Worm (Caenorhabditis elegans) whole organism, L1 larva: ENCODE data around the gene aly-3.

Experiments used
- blmp-1 ChIP-seq: fragments of 150-350 bp; optimal IDR thresholded peaks from 2 replicates; lab custom pipeline; 2014; ENCODE audit warnings: missing biosample characterization, missing genetic modification characterization
- efl-1 ChIP-seq, 4 experiments: fragments of 150-350 bp; optimal IDR thresholded peaks in 3 of 4; peaks in 1 of 4; 1 replicate in 1 of 4; 2 replicates in 3 of 4; lab custom pipeline; 2014; ENCODE audit warnings: missing biosample characterization in 2 of 4, missing genetic modification characterization in 2 of 4, missing genetic modification reagents in 2 of 4
- hlh-4 ChIP-seq: sonication (generic microtip); optimal IDR thresholded peaks from 2 replicates; lab custom pipeline; 2016; ENCODE audit warnings: mild to moderate bottlenecking, missing genetic modification characterization, missing compliant biosample characterization
- lin-39 ChIP-seq: fragments of 150-350 bp; optimal IDR thresholded peaks from 2 replicates; lab custom pipeline; 2014; ENCODE audit warnings: missing biosample characterization, missing genetic modification reagents, missing genetic modification characterization
- nhr-28 ChIP-seq: fragments of 150-350 bp; optimal IDR thresholded peaks from 2 replicates; lab custom pipeline; 2014; ENCODE audit warnings: missing biosample characterization, missing genetic modification characterization
- snpc-4 ChIP-seq: fragments of 150-350 bp; optimal IDR thresholded peaks from 2 replicates; lab custom pipeline; 2014; ENCODE audit warnings: missing biosample characterization, missing genetic modification characterization
- vab-15 ChIP-seq: sonication (generic microtip); optimal IDR thresholded peaks from 2 replicates; lab custom pipeline; 2017; ENCODE audit warnings: missing genotype, mild to moderate bottlenecking, missing genetic modification characterization, missing compliant biosample characterization

DNA sequence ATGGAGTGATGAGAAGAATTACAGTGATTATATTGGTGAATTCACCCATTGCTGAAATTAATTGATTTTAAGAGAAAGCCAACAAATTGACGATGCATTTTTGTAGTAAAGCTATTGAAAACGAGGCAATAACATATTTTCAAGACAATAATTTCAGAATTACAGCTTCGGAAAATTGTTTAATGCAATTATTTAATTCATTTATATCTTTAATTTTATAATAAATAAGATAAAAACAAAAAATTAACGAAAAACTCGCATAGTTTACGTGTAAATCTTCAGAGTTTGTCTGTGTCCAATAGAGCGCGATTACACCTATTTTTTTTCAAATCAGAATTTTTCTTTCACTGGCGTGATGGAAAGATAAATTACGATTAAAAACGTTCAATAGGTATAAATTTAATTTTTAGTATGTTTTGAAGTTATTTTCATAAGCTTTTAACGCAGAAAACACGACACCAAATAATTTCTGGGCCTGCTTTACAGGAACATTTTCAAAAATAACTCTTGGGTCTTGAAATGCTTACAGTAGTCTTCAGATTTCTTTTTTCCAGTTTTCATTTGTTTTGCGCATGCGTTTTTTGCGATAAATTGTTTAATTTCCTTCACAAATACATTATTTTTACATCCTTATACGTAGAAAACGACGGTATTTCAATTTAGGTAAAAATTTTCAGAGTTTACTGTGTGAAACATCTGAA is 44.8 kb upstream of the aly-3 start, which contains the start of gene tmed-1:
- no peak for TF ChIP-seq nhr-28 (tag; lab: Kevin White, UChicago)
- no peak for TF ChIP-seq efl-1 (optimal IDR thresholded peaks at IDR 0.05; lab: Kevin White, UChicago)
- peak in 1 of 2 experiments; percentile 26 for TF ChIP-seq efl-1 (GFP tag; optimal IDR thresholded peaks at IDR 0.05 in 1 of 2; lab: Kevin White, UChicago)
- no peak for TF ChIP-seq blmp-1
- TF ChIP-seq lin-39 (tag; lab: Kevin White, UChicago): no peak
- TF ChIP-seq snpc-4 (tag; lab: Kevin White, UChicago): no peak
- no peak for TF ChIP-seq vab-15 (tag; lab: Kevin White, UChicago)
- TF ChIP-seq hlh-4: no peak
